Fruit fly (Drosophila melanogaster) whole organism, adult: ENCODE data around the gene CG14563.

Experiments used
- CG12768 ChIP-seq: fragments of 200-800 bp; sonication (Bioruptor generic); optimal IDR thresholded peaks from 2 replicates; lab custom pipeline; 2017; ENCODE audit warnings: missing biosample characterization, missing genetic modification characterization, mild to moderate bottlenecking, moderate library complexity, missing genetic modification reagents
- CG14711 ChIP-seq: fragments of 200-800 bp; sonication (Bioruptor generic); optimal IDR thresholded peaks from 2 replicates; lab custom pipeline; 2018; ENCODE audit warnings: missing biosample characterization, mild to moderate bottlenecking, missing genetic modification characterization, moderate library complexity
- CG33017 ChIP-seq: fragments of 200-800 bp; sonication (Bioruptor generic); optimal IDR thresholded peaks from 2 replicates; lab custom pipeline; 2018; ENCODE audit warnings: missing biosample characterization, mild to moderate bottlenecking, missing genetic modification characterization, moderate library complexity
- CG5204 ChIP-seq: fragments of 200-800 bp; sonication (Bioruptor generic); optimal IDR thresholded peaks from 2 replicates; lab custom pipeline; 2016; ENCODE audit warnings: missing biosample characterization, missing genetic modification characterization
- bab1 ChIP-seq: fragments of 200-800 bp; sonication (Bioruptor generic); optimal IDR thresholded peaks from 3 replicates; lab custom pipeline; 2019; ENCODE audit warnings: missing biosample characterization, mild to moderate bottlenecking, missing genetic modification characterization, moderate library complexity
- cnc ChIP-seq, 2 experiments: fragments of >200 bp; optimal IDR thresholded peaks; 2 replicates each; lab custom pipeline; 2017
- kay ChIP-seq: fragments of 200-800 bp; sonication (Bioruptor generic); peaks from one replicate; lab custom pipeline; 2016; ENCODE audit warnings: missing biosample characterization, missing genetic modification characterization, borderline replicate concordance
- ovo ChIP-seq: fragments of 200-800 bp; sonication (Bioruptor generic); optimal IDR thresholded peaks from 2 replicates; lab custom pipeline; 2016; ENCODE audit warnings: missing biosample characterization, missing genetic modification characterization
- pad ChIP-seq: fragments of 200-800 bp; sonication (Bioruptor generic); optimal IDR thresholded peaks from 3 replicates; lab custom pipeline; 2017; ENCODE audit warnings: missing biosample characterization, missing genetic modification characterization, mild to moderate bottlenecking, moderate library complexity, missing genetic modification reagents
- tj ChIP-seq: fragments of 200-800 bp; sonication (Bioruptor generic); optimal IDR thresholded peaks from 3 replicates; lab custom pipeline; 2017; ENCODE audit warnings: missing biosample characterization, mild to moderate bottlenecking, missing genetic modification characterization, moderate library complexity
- toe ChIP-seq: fragments of 200-800 bp; sonication (Bioruptor generic); optimal IDR thresholded peaks from 2 replicates; lab custom pipeline; 2016; ENCODE audit warnings: missing biosample characterization, missing genetic modification characterization

dm6 chr3L:21839720-21840641 lies 2.2 kb downstream of the CG14563 start:
- TF ChIP-seq kay (GFP tag; lab: Kevin White, UChicago) (peak; percentile 90), ovo (GFP tag; lab: Kevin White, UChicago) (peak; percentile 3), bab1 (GFP tag; lab: Kevin White, UChicago) (peak; percentile 91), CG12768 (peak; percentile 79), CG14711 (tag; lab: Kevin White, UChicago) (peak; percentile 52), tj (peak; percentile 96), pad (GFP tag; lab: Kevin White, UChicago) (no peak), toe (GFP tag; lab: Kevin White, UChicago) (peak; percentile 82), CG33017 (tag; lab: Kevin White, UChicago) (peak; percentile 78), CG5204 (peak; percentile 88), cnc (optimal IDR thresholded peaks at IDR 0.05; lab: Kevin White, UChicago) (no peak)
